Worm (Caenorhabditis elegans): Measurements from ENCODE around the gene duo-1.

- no peak for TF ChIP-seq nhr-11 (tag; optimal IDR thresholded peaks at IDR 0.05)
- no peak for TF ChIP-seq elt-3 (tag; optimal IDR thresholded peaks at IDR 0.05)
- TF ChIP-seq ceh-82 (tag; optimal IDR thresholded peaks at IDR 0.05) = no peak
- TF ChIP-seq egl-5 (tag; optimal IDR thresholded peaks at IDR 0.05) = no peak
- TF ChIP-seq pqm-1 (tag; optimal IDR thresholded peaks at IDR 0.05) = no peak
- no peak for TF ChIP-seq tbx-2 (tag; optimal IDR thresholded peaks at IDR 0.05)
- no peak for TF ChIP-seq R02D3.7 (tag; optimal IDR thresholded peaks at IDR 0.05)
- no peak for TF ChIP-seq aly-2 (tag; optimal IDR thresholded peaks at IDR 0.05)
- no peak for TF ChIP-seq unc-39 (tag; optimal IDR thresholded peaks at IDR 0.05)
- TF ChIP-seq mdl-1 (tag; optimal IDR thresholded peaks at IDR 0.05) = no peak
- TF ChIP-seq snpc-4 (tag; optimal IDR thresholded peaks at IDR 0.05) = no peak
Measured at ce11 chrV:11598807-11599206, 44.4 kb downstream of the duo-1 start, which contains the start of gene srx-84.
